Worm (Caenorhabditis elegans) whole organism, L1 larva: ENCODE measurements around the gene ZK1307.1.

Experiments
- C16A3.4 ChIP-seq: fragments of 150-350 bp; optimal IDR thresholded peaks from 2 replicates; lab custom pipeline; 2014; ENCODE audit warnings: missing biosample characterization, missing genetic modification characterization
- C34B4.2 ChIP-seq: sonication (generic microtip); optimal IDR thresholded peaks from 2 replicates; lab custom pipeline; 2017; ENCODE audit warnings: mild to moderate bottlenecking, missing genetic modification characterization, missing compliant biosample characterization
- alr-1 ChIP-seq: fragments of 200-800 bp; sonication (Bioruptor generic); optimal IDR thresholded peaks from 2 replicates; lab custom pipeline; 2018; ENCODE audit warnings: borderline replicate concordance, mild to moderate bottlenecking, missing genetic modification characterization, missing compliant biosample characterization
- blmp-1 ChIP-seq: fragments of 150-350 bp; optimal IDR thresholded peaks from 2 replicates; lab custom pipeline; 2014; ENCODE audit warnings: missing biosample characterization, missing genetic modification characterization
- ceh-8 ChIP-seq: fragments of 200-800 bp; sonication (Bioruptor generic); optimal IDR thresholded peaks from 2 replicates; lab custom pipeline; 2018; ENCODE audit warnings: mild to moderate bottlenecking, missing genetic modification characterization, moderate library complexity, missing compliant biosample characterization
- ceh-82 ChIP-seq, 3 experiments: fragments of 150-350 bp in 1 of 3; sonication (generic microtip) in 2 of 3; optimal IDR thresholded peaks; 2 replicates each; lab custom pipeline; 2014 to 2017; ENCODE audit warnings: missing biosample characterization in 3 of 3, missing genetic modification characterization in 3 of 3
- ceh-88 ChIP-seq: fragments of 200-800 bp; sonication (Bioruptor generic); IDR thresholded peaks from 2 replicates; pipeline ENCODE4 v1.3.6; 2022; ENCODE audit warnings: missing genetic modification characterization, missing compliant biosample characterization
- ces-1 ChIP-seq: fragments of 150-350 bp; optimal IDR thresholded peaks from 2 replicates; lab custom pipeline; 2014; ENCODE audit warnings: missing biosample characterization, missing genetic modification reagents, missing genetic modification characterization
- dpl-1 ChIP-seq, 3 experiments: fragments of 150-350 bp in 2 of 3; sonication (generic microtip) in 1 of 3; optimal IDR thresholded peaks; 2 replicates each; lab custom pipeline; 2014 to 2017; ENCODE audit warnings: missing biosample characterization in 3 of 3, missing genetic modification characterization in 3 of 3, missing genetic modification reagents in 3 of 3
- efl-1 ChIP-seq, 4 experiments: fragments of 150-350 bp; optimal IDR thresholded peaks in 3 of 4; peaks in 1 of 4; 1 replicate in 1 of 4; 2 replicates in 3 of 4; lab custom pipeline; 2014; ENCODE audit warnings: missing biosample characterization in 2 of 4, missing genetic modification characterization in 2 of 4, missing genetic modification reagents in 2 of 4
- egl-13 ChIP-seq: sonication (generic microtip); optimal IDR thresholded peaks from 2 replicates; lab custom pipeline; 2016; ENCODE audit warnings: missing genotype, missing genetic modification reagents, missing genetic modification characterization, missing compliant biosample characterization
- egl-27 ChIP-seq, 2 experiments: fragments of 150-350 bp in 1 of 2; sonication (generic microtip); optimal IDR thresholded peaks; 3 replicates each; lab custom pipeline; 2017 to 2018; ENCODE audit warnings: missing biosample characterization in 2 of 2, missing genetic modification characterization in 2 of 2, missing genetic modification reagents in 2 of 2
- elt-3 ChIP-seq, 6 experiments: fragments of 150-350 bp in 1 of 6; sonication (generic microtip); optimal IDR thresholded peaks; 2 replicates each; lab custom pipeline; 2017 to 2018; ENCODE audit warnings: missing biosample characterization in 6 of 6, missing genetic modification characterization in 6 of 6, inconsistent platforms in 1 of 6
- fkh-10 ChIP-seq: sonication (generic microtip); optimal IDR thresholded peaks from 2 replicates; lab custom pipeline; 2017; ENCODE audit warnings: missing biosample characterization, missing genetic modification reagents, missing genetic modification characterization
- fkh-4 ChIP-seq: sonication (generic microtip); optimal IDR thresholded peaks from 2 replicates; lab custom pipeline; 2016; ENCODE audit warnings: missing compliant biosample characterization, missing genetic modification characterization, borderline replicate concordance
- fos-1 ChIP-seq: fragments of 150-350 bp; optimal IDR thresholded peaks from 2 replicates; lab custom pipeline; 2014; ENCODE audit warnings: missing biosample characterization, missing genetic modification characterization
- grh-1 ChIP-seq: fragments of 200-800 bp; sonication (Bioruptor generic); IDR thresholded peaks from 2 replicates; pipeline ENCODE4 v1.3.6; 2022; ENCODE audit warnings: missing genetic modification reagents, missing genetic modification characterization, missing compliant biosample characterization
- hlh-4 ChIP-seq: sonication (generic microtip); optimal IDR thresholded peaks from 2 replicates; lab custom pipeline; 2016; ENCODE audit warnings: mild to moderate bottlenecking, missing genetic modification characterization, missing compliant biosample characterization
- isw-1 ChIP-seq: fragments of 200-800 bp; sonication (Bioruptor generic); IDR thresholded peaks from 2 replicates; pipeline ENCODE4 v1.3.6; 2022; ENCODE audit warnings: missing genetic modification characterization, missing compliant biosample characterization
- lin-14 ChIP-seq: fragments of 200-800 bp; sonication (Bioruptor generic); optimal IDR thresholded peaks from 2 replicates; lab custom pipeline; 2018; ENCODE audit warnings: mild to moderate bottlenecking, missing genetic modification characterization, moderate library complexity, missing compliant biosample characterization
- lin-15B ChIP-seq: fragments of 150-350 bp; sonication (generic microtip); optimal IDR thresholded peaks from 3 replicates; lab custom pipeline; 2014; ENCODE audit warnings: missing biosample characterization, missing genetic modification characterization
- lin-35 ChIP-seq, 2 experiments: fragments of 150-350 bp; optimal IDR thresholded peaks; 2 replicates each; lab custom pipeline; 2014; ENCODE audit warnings: missing biosample characterization in 2 of 2, missing genetic modification characterization in 2 of 2, missing genetic modification reagents in 2 of 2
- lir-3 ChIP-seq: sonication (generic microtip); optimal IDR thresholded peaks from 2 replicates; lab custom pipeline; 2016; ENCODE audit warnings: mild to moderate bottlenecking, missing genetic modification characterization, moderate library complexity, missing compliant biosample characterization; ENCODE audit not compliant: poor library complexity
- lsy-2 ChIP-seq, 2 experiments: fragments of 150-350 bp; optimal IDR thresholded peaks; 2 replicates each; lab custom pipeline; 2014; ENCODE audit warnings: missing biosample characterization in 2 of 2, missing genetic modification characterization in 2 of 2
- mab-9 ChIP-seq: fragments of 200-800 bp; sonication (Bioruptor generic); IDR thresholded peaks from 2 replicates; pipeline ENCODE4 v1.3.6; 2022; ENCODE audit warnings: missing genetic modification reagents, missing genetic modification characterization, missing compliant biosample characterization
- mep-1 ChIP-seq: fragments of 150-350 bp; optimal IDR thresholded peaks from 2 replicates; lab custom pipeline; 2014; ENCODE audit warnings: missing biosample characterization, missing genetic modification characterization
- nhr-20 ChIP-seq: sonication (generic microtip); optimal IDR thresholded peaks from 2 replicates; lab custom pipeline; 2016; ENCODE audit warnings: mild to moderate bottlenecking, missing genetic modification characterization, missing compliant biosample characterization
- nhr-28 ChIP-seq: fragments of 150-350 bp; optimal IDR thresholded peaks from 2 replicates; lab custom pipeline; 2014; ENCODE audit warnings: missing biosample characterization, missing genetic modification characterization
- nhr-71 ChIP-seq: sonication (generic microtip); optimal IDR thresholded peaks from 2 replicates; lab custom pipeline; 2016; ENCODE audit warnings: mild to moderate bottlenecking, missing genetic modification characterization, moderate library complexity, missing compliant biosample characterization
- nhr-77 ChIP-seq: fragments of 150-350 bp; optimal IDR thresholded peaks from 2 replicates; lab custom pipeline; 2014; ENCODE audit warnings: missing biosample characterization, missing genetic modification characterization
- nhr-84 ChIP-seq: sonication (generic microtip); optimal IDR thresholded peaks from 2 replicates; lab custom pipeline; 2017; ENCODE audit warnings: missing biosample characterization, missing genetic modification characterization
- nhr-90 ChIP-seq: sonication (generic microtip); optimal IDR thresholded peaks from 2 replicates; lab custom pipeline; 2016; ENCODE audit warnings: mild to moderate bottlenecking, missing genetic modification characterization, missing compliant biosample characterization; ENCODE audit not compliant: poor library complexity
- pag-3 ChIP-seq: sonication (generic microtip); optimal IDR thresholded peaks from 2 replicates; lab custom pipeline; 2017; ENCODE audit warnings: missing genetic modification characterization, mild to moderate bottlenecking, missing compliant biosample characterization, antibody characterized with exemption, borderline replicate concordance; ENCODE audit not compliant: insufficient read depth
- pqm-1 ChIP-seq: sonication (generic microtip); optimal IDR thresholded peaks from 3 replicates; lab custom pipeline; 2017; ENCODE audit warnings: missing biosample characterization, missing genetic modification characterization
- rnt-1 ChIP-seq: sonication (generic microtip); optimal IDR thresholded peaks from 2 replicates; lab custom pipeline; 2016; ENCODE audit warnings: mild to moderate bottlenecking, missing genetic modification characterization, moderate library complexity, missing compliant biosample characterization
- tbx-2 ChIP-seq: sonication (generic microtip); optimal IDR thresholded peaks from 2 replicates; lab custom pipeline; 2016; ENCODE audit warnings: missing genetic modification characterization, missing compliant biosample characterization
- tlp-1 ChIP-seq: fragments of 150-350 bp; optimal IDR thresholded peaks from 2 replicates; lab custom pipeline; 2014; ENCODE audit warnings: missing biosample characterization, missing genetic modification characterization
- unc-30 ChIP-seq: sonication (generic microtip); optimal IDR thresholded peaks from 2 replicates; lab custom pipeline; 2017; ENCODE audit warnings: missing biosample characterization, missing genetic modification characterization
- unc-86 ChIP-seq: sonication (generic microtip); optimal IDR thresholded peaks from 2 replicates; lab custom pipeline; 2016; ENCODE audit warnings: missing genetic modification characterization, missing compliant biosample characterization
- vab-15 ChIP-seq: sonication (generic microtip); optimal IDR thresholded peaks from 2 replicates; lab custom pipeline; 2017; ENCODE audit warnings: missing genotype, mild to moderate bottlenecking, missing genetic modification characterization, missing compliant biosample characterization
- xbp-1 ChIP-seq: sonication (generic microtip); optimal IDR thresholded peaks from 2 replicates; lab custom pipeline; 2016; ENCODE audit warnings: missing genetic modification characterization, missing compliant biosample characterization
- zag-1 ChIP-seq: fragments of 150-350 bp; optimal IDR thresholded peaks from 2 replicates; lab custom pipeline; 2014; ENCODE audit warnings: missing biosample characterization, missing genetic modification characterization
- zip-4 ChIP-seq: fragments of 200-800 bp; sonication (Bioruptor generic); optimal IDR thresholded peaks from 2 replicates; lab custom pipeline; 2018; ENCODE audit warnings: mild to moderate bottlenecking, missing genetic modification characterization, moderate library complexity, missing compliant biosample characterization

Gene ZK1307.1

ce11 chrII:9636300-9636699 is 19.1 kb downstream of the ZK1307.1 start, which contains the start of gene ZK1307.7:
Gene ZK1307.7, plus strand, starts transcription at chrII:9636600.
- TF ChIP-seq ces-1 (GFP tag; lab: Kevin White, UChicago): no peak
- TF ChIP-seq fkh-10 (GFP tag; lab: Kevin White, UChicago): no peak
- TF ChIP-seq isw-1 (GFP tag; lab: Robert Waterston, UW): no peak
- TF ChIP-seq pag-3 (tag; lab: Kevin White, UChicago): no peak
- TF ChIP-seq lsy-2 (tag; optimal IDR thresholded peaks at IDR 0.05; lab: Kevin White, UChicago): no peak

- no peak for TF ChIP-seq egl-13 (tag; lab: Kevin White, UChicago)
- TF ChIP-seq pag-3 (tag; lab: Kevin White, UChicago): no peak
Observed at ce11 chrII:9625930-9626329, 29.4 kb downstream of the ZK1307.1 start.

- TF ChIP-seq nhr-20 (tag; lab: Kevin White, UChicago) (peak; percentile 3), rnt-1 (tag; lab: Kevin White, UChicago) (no peak), elt-3 (tag; optimal IDR thresholded peaks at IDR 0.05; lab: Kevin White, UChicago) (peak in 1 of 6 experiments; percentile 33), xbp-1 (tag; lab: Kevin White, UChicago) (peak; percentile 98), alr-1 (tag; lab: Kevin White, UChicago) (no peak), lsy-2 (tag; optimal IDR thresholded peaks at IDR 0.05; lab: Kevin White, UChicago) (peak; percentile 14 to 46), zip-4 (GFP tag; lab: Kevin White, UChicago) (no peak), efl-1 (optimal IDR thresholded peaks at IDR 0.05; lab: Kevin White, UChicago) (peak in 1 of 2 experiments; percentile 26), efl-1 (GFP tag; optimal IDR thresholded peaks at IDR 0.05 in 1 of 2; lab: Kevin White, UChicago) (peak; percentile 9 to 12), blmp-1 (tag; lab: Kevin White, UChicago) (peak; percentile 22), mep-1 (peak; percentile 22), C16A3.4 (peak; percentile 27), dpl-1 (GFP tag; optimal IDR thresholded peaks at IDR 0.05; lab: Kevin White, UChicago) (peak in 2 of 3 experiments; percentile 10 to 39), nhr-84 (no peak), lin-14 (GFP tag; lab: Kevin White, UChicago) (peak; percentile 19), lin-35 (GFP tag; optimal IDR thresholded peaks at IDR 0.05; lab: Kevin White, UChicago) (peak in 1 of 2 experiments; percentile 25), nhr-71 (tag; lab: Kevin White, UChicago) (peak; percentile 6)
Observed at ce11 chrII:9624110-9624695, 31.2 kb downstream of the ZK1307.1 start, which contains the start of the genes dnj-20 and ZK1307.8. Gene dnj-20, minus strand, starts transcription at chrII:9624176. Gene ZK1307.8, plus strand, starts transcription at chrII:9624613.

ce11 chrII:9621913-9622348 is 33.4 kb downstream of the ZK1307.1 start:
- no peak for TF ChIP-seq nhr-90 (tag; lab: Kevin White, UChicago)
- TF ChIP-seq grh-1 (GFP tag; lab: Robert Waterston, UW): no peak
- TF ChIP-seq efl-1 (optimal IDR thresholded peaks at IDR 0.05; lab: Kevin White, UChicago): no peak
- peak in 1 of 2 experiments; percentile 94 for TF ChIP-seq efl-1 (GFP tag; optimal IDR thresholded peaks at IDR 0.05 in 1 of 2; lab: Kevin White, UChicago)
- TF ChIP-seq dpl-1 (GFP tag; optimal IDR thresholded peaks at IDR 0.05; lab: Kevin White, UChicago): no peak
- no peak for TF ChIP-seq vab-15 (tag; lab: Kevin White, UChicago)
- no peak for TF ChIP-seq tlp-1 (tag; lab: Kevin White, UChicago)
- TF ChIP-seq nhr-28 (tag; lab: Kevin White, UChicago): no peak
- no peak for TF ChIP-seq lin-15B
- TF ChIP-seq tbx-2 (tag; lab: Kevin White, UChicago): no peak
- no peak for TF ChIP-seq fos-1 (tag; lab: Kevin White, UChicago)
- TF ChIP-seq zag-1 (tag; lab: Kevin White, UChicago): no peak
- TF ChIP-seq pqm-1 (tag; lab: Kevin White, UChicago): no peak
- TF ChIP-seq ceh-8 (GFP tag; lab: Kevin White, UChicago): no peak
- no peak for TF ChIP-seq ceh-88 (GFP tag; lab: Robert Waterston, UW)
- no peak for TF ChIP-seq unc-86
- TF ChIP-seq nhr-71 (tag; lab: Kevin White, UChicago): peak; percentile 44
- peak in 1 of 2 experiments; percentile 40 for TF ChIP-seq lin-35 (GFP tag; optimal IDR thresholded peaks at IDR 0.05; lab: Kevin White, UChicago)
- no peak for TF ChIP-seq lsy-2 (tag; optimal IDR thresholded peaks at IDR 0.05; lab: Kevin White, UChicago)
- no peak for TF ChIP-seq lir-3 (tag; lab: Kevin White, UChicago)
- no peak for TF ChIP-seq hlh-4 (tag; lab: Kevin White, UChicago)
- no peak for TF ChIP-seq nhr-77 (tag; lab: Kevin White, UChicago)
- TF ChIP-seq egl-27 (tag; optimal IDR thresholded peaks at IDR 0.05; lab: Kevin White, UChicago): no peak
- no peak for TF ChIP-seq unc-30 (tag; lab: Kevin White, UChicago)
- TF ChIP-seq mab-9 (GFP tag; lab: Robert Waterston, UW): no peak
- no peak for TF ChIP-seq fkh-4 (tag; lab: Kevin White, UChicago)
- TF ChIP-seq C34B4.2 (tag; lab: Kevin White, UChicago): no peak
- no peak for TF ChIP-seq ceh-82 (tag; optimal IDR thresholded peaks at IDR 0.05; lab: Kevin White, UChicago)
- no peak for TF ChIP-seq zip-4 (GFP tag; lab: Kevin White, UChicago)
